Worm (Caenorhabditis elegans): Measurements from ENCODE around the gene ctns-1.

ctns-1 gene

ce11 chrII:8170374-8170773 is 33.7 kb upstream of the ctns-1 start, which contains the start of gene T05C12.11:
T05C12.11 (minus strand) TSS chrII:8170474.
- TF ChIP-seq hmg-4 (GFP tag; optimal IDR thresholded peaks at IDR 0.05), result no peak
- TF ChIP-seq hnd-1 (tag; optimal IDR thresholded peaks at IDR 0.05), result no peak
- no peak for TF ChIP-seq tra-4 (tag; optimal IDR thresholded peaks at IDR 0.05)
- TF ChIP-seq B0310.2 (tag; optimal IDR thresholded peaks at IDR 0.05), result no peak
- no peak for TF ChIP-seq ceh-36 (tag; optimal IDR thresholded peaks at IDR 0.05)
- no peak for TF ChIP-seq tbx-37 (GFP tag; conservative IDR thresholded peaks at IDR 0.05)
- no peak for TF ChIP-seq sea-1 (GFP tag; conservative IDR thresholded peaks at IDR 0.05)
- TF ChIP-seq F13C5.2 (tag; optimal IDR thresholded peaks at IDR 0.05), result no peak
- no peak for TF ChIP-seq ceh-13 (GFP tag; optimal IDR thresholded peaks at IDR 0.05)
- TF ChIP-seq tbx-11 (GFP tag; IDR thresholded peaks at IDR 0.05), result no peak
- TF ChIP-seq flt-1 (GFP tag; IDR thresholded peaks at IDR 0.05), result no peak
- TF ChIP-seq pes-1 (GFP tag; IDR thresholded peaks at IDR 0.05), result no peak
- no peak for TF ChIP-seq aly-1 (tag; optimal IDR thresholded peaks at IDR 0.05)
- TF ChIP-seq scrt-1 (GFP tag; IDR thresholded peaks at IDR 0.05), result no peak
- no peak for TF ChIP-seq ets-7 (tag; optimal IDR thresholded peaks at IDR 0.05)

- TF ChIP-seq hnd-1 (tag; optimal IDR thresholded peaks at IDR 0.05), result no peak
- no peak for TF ChIP-seq ama-1 (optimal IDR thresholded peaks at IDR 0.05)
- no peak for TF ChIP-seq sea-1 (GFP tag; conservative IDR thresholded peaks at IDR 0.05)
- no peak for TF ChIP-seq scrt-1 (GFP tag; IDR thresholded peaks at IDR 0.05)
- TF ChIP-seq B0310.2 (tag; optimal IDR thresholded peaks at IDR 0.05), result no peak
- TF ChIP-seq aly-1 (tag; optimal IDR thresholded peaks at IDR 0.05), result no peak
- TF ChIP-seq pes-1 (GFP tag; IDR thresholded peaks at IDR 0.05), result no peak
- TF ChIP-seq tbx-11 (GFP tag; IDR thresholded peaks at IDR 0.05), result no peak
- no peak for TF ChIP-seq flt-1 (GFP tag; IDR thresholded peaks at IDR 0.05)
- TF ChIP-seq hmg-4 (GFP tag; optimal IDR thresholded peaks at IDR 0.05), result no peak
- TF ChIP-seq F13C5.2 (tag; optimal IDR thresholded peaks at IDR 0.05), result no peak
Observed at ce11 chrII:8169283-8169682, 32.6 kb upstream of the ctns-1 start, which contains the start of gene T05C12.15. T05C12.15 (plus strand) TSS chrII:8169583.

ce11 chrII:8162120-8162648 is 25.5 kb upstream of the ctns-1 start, which contains the start of the genes emb-27 and rrf-3:
emb-27 (minus strand) TSS chrII:8162170.
rrf-3 (plus strand) TSS chrII:8162465.
- TF ChIP-seq flt-1 (GFP tag; IDR thresholded peaks at IDR 0.05), result no peak
- TF ChIP-seq ceh-13 (GFP tag; optimal IDR thresholded peaks at IDR 0.05), result no peak
- TF ChIP-seq scrt-1 (GFP tag; IDR thresholded peaks at IDR 0.05), result no peak
- no peak for TF ChIP-seq tbx-37 (GFP tag; conservative IDR thresholded peaks at IDR 0.05)
- no peak for TF ChIP-seq hmbx-1 (tag; optimal IDR thresholded peaks at IDR 0.05)
- no peak for TF ChIP-seq hnd-1 (tag; optimal IDR thresholded peaks at IDR 0.05)

- TF ChIP-seq scrt-1 (GFP tag; IDR thresholded peaks at IDR 0.05) (no peak), tra-4 (tag; optimal IDR thresholded peaks at IDR 0.05) (no peak), F13C5.2 (tag; optimal IDR thresholded peaks at IDR 0.05) (no peak), sea-1 (GFP tag; conservative IDR thresholded peaks at IDR 0.05) (no peak), ceh-13 (GFP tag; optimal IDR thresholded peaks at IDR 0.05) (no peak), tbx-37 (GFP tag; conservative IDR thresholded peaks at IDR 0.05) (no peak)
Observed at ce11 chrII:8160916-8161315, 24.2 kb upstream of the ctns-1 start.

ce11 chrII:8157991-8158390 is 21.3 kb upstream of the ctns-1 start, which contains the start of gene pch-2:
pch-2 (plus strand) TSS chrII:8158349.
- TF ChIP-seq pes-1 (GFP tag; IDR thresholded peaks at IDR 0.05), result no peak
- no peak for TF ChIP-seq hmg-4 (GFP tag; optimal IDR thresholded peaks at IDR 0.05)
- no peak for TF ChIP-seq hnd-1 (tag; optimal IDR thresholded peaks at IDR 0.05)
- no peak for TF ChIP-seq aly-1 (tag; optimal IDR thresholded peaks at IDR 0.05)
- TF ChIP-seq flt-1 (GFP tag; IDR thresholded peaks at IDR 0.05), result no peak
- no peak for TF ChIP-seq ceh-36 (tag; optimal IDR thresholded peaks at IDR 0.05)
- no peak for TF ChIP-seq hmbx-1 (tag; optimal IDR thresholded peaks at IDR 0.05)
- no peak for TF ChIP-seq tbx-37 (GFP tag; conservative IDR thresholded peaks at IDR 0.05)
- TF ChIP-seq tra-4 (tag; optimal IDR thresholded peaks at IDR 0.05), result no peak

- no peak for TF ChIP-seq hnd-1 (tag; optimal IDR thresholded peaks at IDR 0.05)
- TF ChIP-seq ceh-13 (GFP tag; optimal IDR thresholded peaks at IDR 0.05), result no peak
- no peak for TF ChIP-seq ceh-36 (tag; optimal IDR thresholded peaks at IDR 0.05)
- no peak for TF ChIP-seq tbx-11 (GFP tag; IDR thresholded peaks at IDR 0.05)
- TF ChIP-seq tra-4 (tag; optimal IDR thresholded peaks at IDR 0.05), result no peak
- no peak for TF ChIP-seq scrt-1 (GFP tag; IDR thresholded peaks at IDR 0.05)
- no peak for TF ChIP-seq sea-1 (GFP tag; conservative IDR thresholded peaks at IDR 0.05)
- no peak for TF ChIP-seq aly-1 (tag; optimal IDR thresholded peaks at IDR 0.05)
- no peak for TF ChIP-seq B0310.2 (tag; optimal IDR thresholded peaks at IDR 0.05)
Observed at ce11 chrII:8156845-8157373, 20.2 kb upstream of the ctns-1 start, which contains the start of the genes tub-1 and tmem-138. tub-1 (minus strand) TSS chrII:8156945. tmem-138 (plus strand) TSS chrII:8157323.

- TF ChIP-seq ceh-13 (GFP tag; optimal IDR thresholded peaks at IDR 0.05), result no peak
- no peak for TF ChIP-seq flt-1 (GFP tag; IDR thresholded peaks at IDR 0.05)
Observed at ce11 chrII:8152711-8153325, 16.1 kb upstream of the ctns-1 start.

ce11 chrII:8149930-8150329 is 13.2 kb upstream of the ctns-1 start, which contains the start of gene F10B5.3:
F10B5.3 (minus strand) TSS chrII:8150030.
- TF ChIP-seq aly-1 (tag; optimal IDR thresholded peaks at IDR 0.05) (no peak), ceh-36 (tag; optimal IDR thresholded peaks at IDR 0.05) (no peak), tra-4 (tag; optimal IDR thresholded peaks at IDR 0.05) (no peak)

Data from whole organism, early embryonic.